Fruit fly (Drosophila melanogaster): ENCODE measurements around the gene CG43784.

DNA sequence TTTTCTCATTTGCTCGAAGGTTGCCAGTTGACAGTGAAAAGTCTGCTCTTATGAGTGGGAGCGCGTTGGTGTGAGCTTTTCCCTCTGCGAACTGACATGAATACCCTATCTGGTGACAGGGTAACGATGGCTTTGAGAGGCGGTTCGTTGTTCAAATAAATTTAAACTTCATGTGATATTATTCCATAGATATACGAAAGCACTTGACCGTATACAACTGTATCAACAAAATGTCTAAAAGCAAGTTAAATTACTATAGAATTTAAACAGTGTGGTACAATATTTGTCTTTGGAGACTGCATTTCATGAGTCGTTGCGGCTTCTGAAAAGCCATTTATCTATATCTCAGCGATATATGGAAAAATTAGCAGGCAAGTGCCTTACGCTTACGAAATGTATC, 6.1 kb upstream of the CG43784 start:
- TF ChIP-seq CG34367 (tag; optimal IDR thresholded peaks at IDR 0.05): no peak
- TF ChIP-seq CG4496 (GFP tag; IDR thresholded peaks at IDR 0.05): no peak; the same call in 2 of the 3 replicates
- peak; percentile 37 for TF ChIP-seq CG8159 (tag; optimal IDR thresholded peaks at IDR 0.05)
- TF ChIP-seq CG17806 (tag; optimal IDR thresholded peaks at IDR 0.05): peak; percentile 27
- no peak for TF ChIP-seq Ets98B (GFP tag; IDR thresholded peaks at IDR 0.05)
- no peak for TF ChIP-seq CG32121 (GFP tag; IDR thresholded peaks at IDR 0.05)
- peak; percentile 48 for TF ChIP-seq CG15710 (tag; optimal IDR thresholded peaks at IDR 0.05)
- no peak for TF ChIP-seq gl (tag; optimal IDR thresholded peaks at IDR 0.05)
- peak; percentile 32 for TF ChIP-seq EcR (GFP tag; optimal IDR thresholded peaks at IDR 0.05)
- TF ChIP-seq rn (GFP tag; IDR thresholded peaks at IDR 0.05): no peak
